Fruit fly (Drosophila melanogaster) whole organism, pupa: Measurements from ENCODE around the gene CG14151.

ENCODE experiments used
- CG13204 ChIP-seq: fragments of 200-800 bp; sonication (Bioruptor generic); optimal IDR thresholded peaks from 2 replicates; lab custom pipeline; 2018; ENCODE audit warnings: missing biosample characterization, mild to moderate bottlenecking, missing genetic modification characterization, moderate library complexity
- CG15710 ChIP-seq: fragments of 200-800 bp; sonication (Bioruptor generic); optimal IDR thresholded peaks from 2 replicates; lab custom pipeline; 2018; ENCODE audit warnings: missing biosample characterization, mild to moderate bottlenecking, missing genetic modification characterization, moderate library complexity
- CG17806 ChIP-seq: fragments of 200-800 bp; sonication (Bioruptor generic); optimal IDR thresholded peaks from 2 replicates; lab custom pipeline; 2018; ENCODE audit warnings: missing biosample characterization, mild to moderate bottlenecking, missing genetic modification characterization, moderate library complexity
- CG34367 ChIP-seq: fragments of 200-800 bp; sonication (Bioruptor generic); optimal IDR thresholded peaks from 2 replicates; lab custom pipeline; 2018; ENCODE audit warnings: missing biosample characterization, mild to moderate bottlenecking, missing genetic modification characterization
- CG8159 ChIP-seq: fragments of 200-800 bp; sonication (Bioruptor generic); optimal IDR thresholded peaks from 3 replicates; lab custom pipeline; 2018; ENCODE audit warnings: missing biosample characterization, mild to moderate bottlenecking, missing genetic modification characterization, moderate library complexity
- CG9948 ChIP-seq: fragments of 200-800 bp; sonication (Bioruptor generic); optimal IDR thresholded peaks from 2 replicates; lab custom pipeline; 2018; ENCODE audit warnings: missing biosample characterization, mild to moderate bottlenecking, missing genetic modification characterization, moderate library complexity
- EcR ChIP-seq: fragments of 200-800 bp; sonication (Bioruptor generic); optimal IDR thresholded peaks from 3 replicates; lab custom pipeline; 2019; ENCODE audit warnings: missing biosample characterization, missing genetic modification characterization, mild to moderate bottlenecking, moderate library complexity, missing genetic modification reagents
- Ets98B ChIP-seq: fragments of 200-800 bp; sonication (Bioruptor generic); IDR thresholded peaks from 2 replicates; pipeline ENCODE4 v1.3.6; 2022; ENCODE audit warnings: missing biosample characterization, missing genetic modification characterization
- Pif1B ChIP-seq: fragments of 200-800 bp; sonication (Bioruptor generic); optimal IDR thresholded peaks from 3 replicates; lab custom pipeline; 2016; ENCODE audit warnings: missing biosample characterization, missing genetic modification characterization
- Snoo ChIP-seq: fragments of 200-800 bp; sonication (Bioruptor generic); optimal IDR thresholded peaks from 3 replicates; lab custom pipeline; 2017; ENCODE audit warnings: missing biosample characterization, mild to moderate bottlenecking, missing genetic modification characterization, inconsistent platforms
- rn ChIP-seq: fragments of 200-800 bp; sonication (Bioruptor generic); IDR thresholded peaks from 2 replicates; pipeline ENCODE4 v1.3.6; 2022; ENCODE audit warnings: missing biosample characterization, missing genetic modification characterization

DNA sequence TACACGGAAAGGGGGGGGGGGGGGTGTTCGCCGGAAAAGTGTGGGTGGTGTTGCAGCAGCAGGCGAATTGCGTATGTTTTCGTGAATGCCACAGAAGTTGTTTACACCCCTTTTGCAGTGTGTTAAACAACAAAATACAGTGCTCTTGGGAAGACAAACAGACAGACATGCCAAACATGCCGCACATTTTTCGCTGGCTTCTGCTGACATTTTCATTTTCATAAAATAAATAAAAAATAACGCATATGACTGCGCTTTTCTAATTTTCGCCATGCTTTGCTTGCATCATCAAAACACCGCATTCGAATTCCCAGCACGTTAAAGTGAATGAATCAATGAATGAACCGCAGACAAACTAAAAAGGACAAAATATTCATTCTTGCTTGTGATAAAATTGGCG lies 23.0 kb upstream of the CG14151 start:
- TF ChIP-seq CG15710 (no peak), CG8159 (no peak), EcR (GFP tag; lab: Kevin White, UChicago) (no peak), rn (GFP tag; lab: Robert Waterston, UW) (no peak), CG17806 (no peak), Pif1B (GFP tag; lab: Kevin White, UChicago) (no peak), CG34367 (tag; lab: Kevin White, UChicago) (no peak), Ets98B (GFP tag; lab: Robert Waterston, UW) (no peak), CG13204 (GFP tag; lab: Kevin White, UChicago) (no peak), Snoo (tag; lab: Kevin White, UChicago) (no peak), CG9948 (tag; lab: Kevin White, UChicago) (no peak)
